Fruit fly (Drosophila melanogaster) whole organism, embryonic: ENCODE data around the gene CG4914.

Experiments
- Abd-B ChIP-seq: fragments of 200-800 bp; sonication (Bioruptor generic); optimal IDR thresholded peaks from 2 replicates; lab custom pipeline; 2018; ENCODE audit warnings: missing biosample characterization, mild to moderate bottlenecking, missing genetic modification characterization, moderate library complexity
- Antp ChIP-seq: fragments of 200-800 bp; sonication (Bioruptor generic); optimal IDR thresholded peaks from 3 replicates; lab custom pipeline; 2016; ENCODE audit warnings: missing biosample characterization, missing genetic modification characterization
- BEAF-32 ChIP-seq: fragments of 200-800 bp; sonication (Bioruptor generic); optimal IDR thresholded peaks from 3 replicates; lab custom pipeline; 2017; ENCODE audit warnings: missing biosample characterization, missing genetic modification characterization, mild to moderate bottlenecking, moderate library complexity, missing genetic modification reagents
- CG12391 ChIP-seq: fragments of 200-800 bp; sonication (Bioruptor generic); optimal IDR thresholded peaks from 3 replicates; lab custom pipeline; 2018; ENCODE audit warnings: missing biosample characterization, mild to moderate bottlenecking, missing genetic modification characterization, moderate library complexity
- CG15073 ChIP-seq: fragments of 200-800 bp; sonication (Bioruptor generic); optimal IDR thresholded peaks from 2 replicates; lab custom pipeline; 2016; ENCODE audit warnings: missing biosample characterization, missing genetic modification characterization
- CG15269 ChIP-seq: fragments of 200-800 bp; sonication (Bioruptor generic); optimal IDR thresholded peaks from 2 replicates; lab custom pipeline; 2018; ENCODE audit warnings: missing biosample characterization, mild to moderate bottlenecking, missing genetic modification characterization, moderate library complexity
- CG15696 ChIP-seq: fragments of 200-800 bp; sonication (Bioruptor generic); optimal IDR thresholded peaks from 2 replicates; lab custom pipeline; 2019; ENCODE audit warnings: missing biosample characterization, mild to moderate bottlenecking, missing genetic modification characterization, moderate library complexity
- CG17829 ChIP-seq: fragments of 200-800 bp; optimal IDR thresholded peaks from 2 replicates; lab custom pipeline; 2019; ENCODE audit warnings: missing biosample characterization, mild to moderate bottlenecking, missing genetic modification characterization, moderate library complexity
- CG18262 ChIP-seq: fragments of 200-800 bp; optimal IDR thresholded peaks from 3 replicates; lab custom pipeline; 2019; ENCODE audit warnings: missing biosample characterization, mild to moderate bottlenecking, missing genetic modification characterization, moderate library complexity
- CG18599 ChIP-seq: fragments of 200-800 bp; sonication (Bioruptor generic); optimal IDR thresholded peaks from 3 replicates; lab custom pipeline; 2017; ENCODE audit warnings: missing biosample characterization, missing genetic modification characterization, mild to moderate bottlenecking, moderate library complexity, missing genetic modification reagents
- CG18619 ChIP-seq: fragments of 200-800 bp; sonication (Bioruptor generic); optimal IDR thresholded peaks from 3 replicates; lab custom pipeline; 2017; ENCODE audit warnings: missing biosample characterization, mild to moderate bottlenecking, missing genetic modification characterization
- CG2120 ChIP-seq: fragments of 200-800 bp; sonication (Bioruptor generic); optimal IDR thresholded peaks from 3 replicates; lab custom pipeline; 2016; ENCODE audit warnings: missing biosample characterization, missing genetic modification characterization
- CG2712 ChIP-seq: fragments of 200-800 bp; optimal IDR thresholded peaks from 3 replicates; lab custom pipeline; 2019; ENCODE audit warnings: missing biosample characterization, mild to moderate bottlenecking, missing genetic modification characterization, moderate library complexity
- CG30403 ChIP-seq: fragments of 200-800 bp; sonication (Bioruptor generic); optimal IDR thresholded peaks from 3 replicates; lab custom pipeline; 2016; ENCODE audit warnings: missing biosample characterization, missing genetic modification characterization
- CG32772 ChIP-seq: fragments of 200-800 bp; sonication (Bioruptor generic); IDR thresholded peaks from 2 replicates; pipeline ENCODE4 v1.3.6; 2022; ENCODE audit warnings: missing biosample characterization, missing genetic modification characterization
- CG33557 ChIP-seq: fragments of 200-800 bp; sonication (Bioruptor generic); optimal IDR thresholded peaks from 2 replicates; lab custom pipeline; 2019; ENCODE audit warnings: missing biosample characterization, mild to moderate bottlenecking, missing genetic modification characterization, moderate library complexity
- CG4424 ChIP-seq: fragments of 200-800 bp; sonication (Bioruptor generic); optimal IDR thresholded peaks from 3 replicates; lab custom pipeline; 2016; ENCODE audit warnings: missing biosample characterization, missing genetic modification characterization
- CG4730 ChIP-seq: fragments of 200-800 bp; sonication (Bioruptor generic); IDR thresholded peaks from 2 replicates; pipeline ENCODE4 v1.3.6; 2022; ENCODE audit warnings: missing biosample characterization, missing genetic modification characterization
- CG6813 ChIP-seq: fragments of 200-800 bp; sonication (Bioruptor generic); optimal IDR thresholded peaks from 2 replicates; lab custom pipeline; 2017; ENCODE audit warnings: missing biosample characterization, missing genetic modification characterization, mild to moderate bottlenecking, moderate library complexity, missing genetic modification reagents
- CG7556 ChIP-seq: fragments of 200-800 bp; sonication (Bioruptor generic); optimal IDR thresholded peaks from 2 replicates; lab custom pipeline; 2017; ENCODE audit warnings: missing biosample characterization, mild to moderate bottlenecking, missing genetic modification characterization
- CG8281 ChIP-seq: fragments of 200-800 bp; sonication (Bioruptor generic); optimal IDR thresholded peaks from 2 replicates; lab custom pipeline; 2018; ENCODE audit warnings: missing biosample characterization, mild to moderate bottlenecking, missing genetic modification characterization, moderate library complexity
- CoRest ChIP-seq: fragments of 200-800 bp; sonication (Bioruptor generic); optimal IDR thresholded peaks from 3 replicates; lab custom pipeline; 2018; ENCODE audit warnings: missing biosample characterization, mild to moderate bottlenecking, missing genetic modification characterization, moderate library complexity
- Drgx ChIP-seq: fragments of 200-800 bp; sonication (Bioruptor generic); IDR thresholded peaks from 2 replicates; pipeline ENCODE4 v1.3.6; 2022; ENCODE audit warnings: missing biosample characterization, missing genetic modification characterization
- HLH4C ChIP-seq: fragments of 200-800 bp; sonication (Bioruptor generic); IDR thresholded peaks from 3 replicates; pipeline ENCODE4 v1.3.6; 2022; ENCODE audit warnings: missing biosample characterization, missing genetic modification characterization; ENCODE audit not compliant: partially characterized antibody
- Hand ChIP-seq: fragments of 200-800 bp; sonication (Bioruptor generic); optimal IDR thresholded peaks from 2 replicates; lab custom pipeline; 2017; ENCODE audit warnings: mild to moderate bottlenecking, missing biosample characterization, missing genetic modification reagents, missing genetic modification characterization
- Hsf ChIP-seq: fragments of 200-800 bp; sonication (Bioruptor generic); optimal IDR thresholded peaks from 3 replicates; lab custom pipeline; 2016; ENCODE audit warnings: missing biosample characterization, missing genetic modification characterization
- Med ChIP-seq: fragments of 200-800 bp; sonication (Bioruptor generic); peaks from one replicate; lab custom pipeline; 2016; ENCODE audit warnings: missing biosample characterization, missing genetic modification characterization, mild to moderate bottlenecking, inconsistent platforms, moderate library complexity
- Ssrp ChIP-seq: fragments of 200-800 bp; sonication (Bioruptor generic); optimal IDR thresholded peaks from 2 replicates; lab custom pipeline; 2018; ENCODE audit warnings: missing biosample characterization, mild to moderate bottlenecking, missing genetic modification characterization, moderate library complexity
- Xrp1 ChIP-seq: fragments of 200-800 bp; sonication (Bioruptor generic); IDR thresholded peaks from 2 replicates; pipeline ENCODE4 v1.3.6; 2022; ENCODE audit warnings: missing biosample characterization, missing genetic modification characterization
- bsh ChIP-seq, 2 experiments: fragments of 200-800 bp; sonication (Bioruptor generic); optimal IDR thresholded peaks; 2 replicates each; lab custom pipeline; 2017 to 2018; ENCODE audit warnings: mild to moderate bottlenecking in 2 of 2, missing biosample characterization in 2 of 2, missing genetic modification characterization in 2 of 2, moderate library complexity in 1 of 2
- corto ChIP-seq: fragments of 200-800 bp; sonication (Bioruptor generic); optimal IDR thresholded peaks from 2 replicates; lab custom pipeline; 2016; ENCODE audit warnings: missing biosample characterization, mild to moderate bottlenecking, missing genetic modification characterization, moderate library complexity
- danr ChIP-seq: fragments of 200-800 bp; sonication (Bioruptor generic); IDR thresholded peaks from 2 replicates; pipeline ENCODE4 v1.3.6; 2022; ENCODE audit warnings: missing biosample characterization, missing genetic modification characterization
- emc ChIP-seq: fragments of 200-800 bp; sonication (Bioruptor generic); optimal IDR thresholded peaks from 2 replicates; lab custom pipeline; 2016; ENCODE audit warnings: missing biosample characterization, missing genetic modification characterization
- en ChIP-seq: fragments of 200-800 bp; sonication (Bioruptor generic); optimal IDR thresholded peaks from 2 replicates; lab custom pipeline; 2016; ENCODE audit warnings: missing biosample characterization, missing genetic modification characterization
- gem ChIP-seq: fragments of 200-800 bp; sonication (Bioruptor generic); optimal IDR thresholded peaks from 2 replicates; lab custom pipeline; 2019; ENCODE audit warnings: missing biosample characterization, mild to moderate bottlenecking, missing genetic modification characterization, moderate library complexity
- grau ChIP-seq: fragments of 200-800 bp; optimal IDR thresholded peaks from 3 replicates; lab custom pipeline; 2019; ENCODE audit warnings: missing biosample characterization, mild to moderate bottlenecking, missing genetic modification characterization, moderate library complexity
- jumu ChIP-seq: fragments of 200-800 bp; sonication (Bioruptor generic); optimal IDR thresholded peaks from 3 replicates; lab custom pipeline; 2016; ENCODE audit warnings: missing biosample characterization, missing genetic modification characterization
- lbe ChIP-seq: fragments of 200-800 bp; sonication (Bioruptor generic); optimal IDR thresholded peaks from 2 replicates; lab custom pipeline; 2016; ENCODE audit warnings: missing biosample characterization, mild to moderate bottlenecking, missing genetic modification characterization
- org-1 ChIP-seq: fragments of 200-800 bp; sonication (Bioruptor generic); optimal IDR thresholded peaks from 2 replicates; lab custom pipeline; 2017; ENCODE audit warnings: missing biosample characterization, missing genetic modification characterization
- peb ChIP-seq: fragments of 200-800 bp; sonication (Bioruptor generic); IDR thresholded peaks from 2 replicates; pipeline ENCODE4 v1.3.6; 2022; ENCODE audit warnings: missing biosample characterization, missing genetic modification characterization
- prd ChIP-seq, 3 experiments: fragments of >200 bp in 2 of 3; fragments of 200-800 bp in 1 of 3; sonication (Bioruptor generic) in 1 of 3; optimal IDR thresholded peaks in 2 of 3; IDR thresholded peaks in 1 of 3; 2 replicates in 2 of 3; 3 replicates in 1 of 3; pipeline versions ENCODE4 v1.3.6 to Lab custom; 2017 to 2022; ENCODE audit warnings: missing biosample characterization in 1 of 3, missing genetic modification characterization in 1 of 3
- sens ChIP-seq: fragments of 200-800 bp; sonication (Bioruptor generic); peaks from one replicate; lab custom pipeline; 2016; ENCODE audit warnings: missing biosample characterization, missing genetic modification characterization
- tll ChIP-seq, 2 experiments: fragments of 200-800 bp in 1 of 2; fragments of >200 bp in 1 of 2; sonication (Bioruptor generic) in 1 of 2; optimal IDR thresholded peaks; 2 replicates each; lab custom pipeline; 2017 to 2019; ENCODE audit warnings: missing biosample characterization in 2 of 2, missing genetic modification characterization in 2 of 2, mild to moderate bottlenecking in 1 of 2, moderate library complexity in 1 of 2
- zfh1 ChIP-seq: fragments of 200-800 bp; sonication (Bioruptor generic); IDR thresholded peaks from 3 replicates; pipeline ENCODE4 v1.3.6; 2022; ENCODE audit warnings: missing biosample characterization, missing genetic modification characterization

Gene CG4914

dm6 chr3L:14634773-14635563 is 43.0 kb downstream of the CG4914 start (continued):
- TF ChIP-seq CG33557 (GFP tag; lab: Kevin White, UChicago) (peak; percentile 93), Abd-B (GFP tag; lab: Kevin White, UChicago) (peak; percentile 77), CG18619 (GFP tag; lab: Kevin White, UChicago) (peak; percentile 28), CG4424 (peak; percentile 79)

DNA sequence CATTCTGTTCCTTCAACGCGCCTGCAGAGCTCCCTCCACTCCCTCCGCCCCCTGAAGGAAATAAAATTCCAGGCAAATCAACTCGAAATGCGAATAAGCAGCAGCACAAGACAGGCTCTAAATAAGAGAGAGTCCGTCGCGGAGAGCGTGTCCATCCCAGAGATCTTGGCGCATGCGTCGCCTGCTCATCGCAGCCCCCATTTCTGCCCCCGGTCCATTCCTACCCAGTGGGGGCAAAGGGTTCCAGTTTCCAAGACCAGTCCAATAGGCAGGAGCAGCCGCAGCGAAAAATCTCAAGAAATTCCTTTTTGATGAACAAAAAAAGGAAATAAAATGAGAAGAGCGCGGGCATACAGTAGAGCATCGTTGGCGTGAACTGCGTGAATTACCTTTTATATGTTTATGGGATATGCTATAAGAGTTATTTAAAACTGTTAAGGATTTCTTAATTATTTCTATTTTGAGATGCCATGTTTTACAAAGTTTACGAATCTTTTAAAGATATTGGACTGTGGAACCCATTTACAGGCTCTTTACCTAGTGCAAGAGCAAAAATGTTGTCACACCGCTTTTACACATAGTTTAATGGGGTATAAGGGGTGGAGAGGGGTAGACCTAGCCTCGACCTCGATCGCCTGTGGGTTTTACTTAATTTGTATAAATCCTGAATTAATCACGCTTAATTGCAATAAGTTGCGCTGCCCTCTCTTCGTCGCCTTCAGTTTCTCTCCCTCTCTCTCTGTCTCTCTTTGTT is 43.8 kb downstream of the CG4914 start:
- TF ChIP-seq CG7556 (GFP tag; lab: Kevin White, UChicago) (peak; percentile 17), CG15073 (GFP tag; lab: Kevin White, UChicago) (no peak), Antp (GFP tag; lab: Kevin White, UChicago) (peak; percentile 40), CG6813 (GFP tag; lab: Kevin White, UChicago) (peak; percentile 27), corto (GFP tag; lab: Kevin White, UChicago) (peak; percentile 73), emc (GFP tag; lab: Kevin White, UChicago) (no peak), zfh1 (peak; percentile 41; the same call in 1 of the 3 replicates), CG32772 (0 out of 2 replicates have a peak, but pooled peaks have one; percentile 25), peb (GFP tag; lab: Robert Waterston, UW) (no peak), CG18599 (GFP tag; lab: Kevin White, UChicago) (peak; percentile 14), CG2712 (tag; lab: Kevin White, UChicago) (peak; percentile 33), Xrp1 (GFP tag; lab: Robert Waterston, UW) (peak; percentile 59; the same call in 1 of the 2 replicates), gem (tag; lab: Kevin White, UChicago) (peak; percentile 66), Ssrp (tag; lab: Kevin White, UChicago) (peak; percentile 35), CG30403 (peak; percentile 29), bsh (GFP tag; optimal IDR thresholded peaks at IDR 0.05; lab: Kevin White, UChicago) (peak; percentile 53 to 89), CG17829 (tag; lab: Kevin White, UChicago) (peak; percentile 2), CG15269 (peak; percentile 8), grau (tag; lab: Kevin White, UChicago) (peak; percentile 93), CG15696 (tag; lab: Kevin White, UChicago) (peak; percentile 14), CoRest (tag; lab: Kevin White, UChicago) (peak; percentile 30), org-1 (no peak), sens (GFP tag; lab: Kevin White, UChicago) (peak; percentile 88), danr (GFP tag; lab: Robert Waterston, UW) (no peak), CG12391 (peak; percentile 25), jumu (no peak), prd (optimal IDR thresholded peaks at IDR 0.05; lab: Kevin White, UChicago) (no peak), prd (GFP tag; IDR thresholded peaks at IDR 0.05; lab: Robert Waterston, UW) (peak; percentile 70; the same call in 2 of the 3 replicates), BEAF-32 (GFP tag; lab: Kevin White, UChicago) (no peak), CG18262 (tag; lab: Kevin White, UChicago) (peak; percentile 39), Med (peak; percentile 70), Hsf (peak; percentile 20), CG4730 (no peak), CG8281 (tag; lab: Kevin White, UChicago) (no peak), Hand (GFP tag; lab: Kevin White, UChicago) (no peak), en (peak; percentile 16), tll (GFP tag; optimal IDR thresholded peaks at IDR 0.05; lab: Kevin White, UChicago) (no peak), Drgx (peak; percentile 86), CG2120 (peak; percentile 4), lbe (GFP tag; lab: Kevin White, UChicago) (peak; percentile 53), HLH4C (GFP tag; lab: Robert Waterston, UW) (0 out of 3 replicates have a peak, but pooled peaks have one; percentile 13)
